Worm (Caenorhabditis elegans) whole organism, L4 larva: ENCODE data around the gene cutl-5.
A peak's percentile ranks its signal among the peaks of the same experiment; 100 is the strongest.

ENCODE experiments used
- F37D6.2 ChIP-seq: sonication (generic microtip); optimal IDR thresholded peaks from 2 replicates; lab custom pipeline; 2016; ENCODE audit warnings: mild to moderate bottlenecking, missing genetic modification characterization, missing compliant biosample characterization
- R02D3.7 ChIP-seq: fragments of 150-350 bp; sonication (generic microtip); optimal IDR thresholded peaks from 3 replicates; lab custom pipeline; 2014; ENCODE audit warnings: missing biosample characterization, missing genetic modification characterization
- T20F7.1 ChIP-seq: fragments of 200-800 bp; sonication (Bioruptor generic); optimal IDR thresholded peaks from 2 replicates; lab custom pipeline; 2018; ENCODE audit warnings: mild to moderate bottlenecking, missing genetic modification characterization, missing compliant biosample characterization
- Y48G9A.11 ChIP-seq: fragments of 200-800 bp; sonication (Bioruptor generic); IDR thresholded peaks from 2 replicates; pipeline ENCODE4 v1.3.6; 2022; ENCODE audit warnings: missing genetic modification reagents, missing genetic modification characterization, missing compliant biosample characterization
- Y5F2A.4 ChIP-seq: fragments of 200-800 bp; sonication (Bioruptor generic); optimal IDR thresholded peaks from 2 replicates; lab custom pipeline; 2018; ENCODE audit warnings: mild to moderate bottlenecking, missing genetic modification characterization, missing compliant biosample characterization
- ZK546.5 ChIP-seq, 2 experiments: sonication (generic microtip); optimal IDR thresholded peaks; 2 replicates each; lab custom pipeline; 2017; ENCODE audit warnings: missing biosample characterization in 2 of 2, missing genetic modification characterization in 2 of 2
- aha-1 ChIP-seq: fragments of 150-350 bp; peaks from one replicate; lab custom pipeline; 2014; ENCODE audit warnings: missing biosample characterization, missing genetic modification characterization
- ama-1 ChIP-seq: fragments of 150-350 bp; optimal IDR thresholded peaks from 2 replicates; lab custom pipeline; 2014; ENCODE audit warnings: inconsistent platforms, mixed read lengths
- arid-1 ChIP-seq: fragments of 200-800 bp; sonication (Bioruptor generic); conservative IDR thresholded peaks from 2 replicates; pipeline ENCODE4 v1.3.6; 2022; ENCODE audit warnings: missing genetic modification reagents, missing genetic modification characterization, missing compliant biosample characterization
- ceh-20 ChIP-seq: fragments of 200-800 bp; sonication (Bioruptor generic); IDR thresholded peaks from 2 replicates; pipeline ENCODE4 v1.3.6; 2022; ENCODE audit warnings: missing genetic modification reagents, missing genetic modification characterization, missing compliant biosample characterization
- ceh-28 ChIP-seq: fragments of 150-350 bp; optimal IDR thresholded peaks from 2 replicates; lab custom pipeline; 2014; ENCODE audit warnings: missing biosample characterization, missing genetic modification reagents, missing genetic modification characterization
- ceh-32 ChIP-seq: sonication (generic microtip); optimal IDR thresholded peaks from 2 replicates; lab custom pipeline; 2016; ENCODE audit warnings: mild to moderate bottlenecking, missing genetic modification characterization, missing compliant biosample characterization; ENCODE audit not compliant: poor library complexity
- ceh-62 ChIP-seq: sonication (generic microtip); optimal IDR thresholded peaks from 2 replicates; lab custom pipeline; 2017; ENCODE audit warnings: missing biosample characterization, missing genetic modification characterization
- daf-12 ChIP-seq: fragments of 150-350 bp; optimal IDR thresholded peaks from 2 replicates; lab custom pipeline; 2014; ENCODE audit warnings: missing biosample characterization, missing genetic modification reagents, missing genetic modification characterization
- daf-16 ChIP-seq, 3 experiments: sonication (generic microtip); optimal IDR thresholded peaks; 2 replicates each; lab custom pipeline; 2016 to 2017; ENCODE audit warnings: missing genetic modification characterization in 3 of 3, missing genetic modification reagents in 3 of 3, mild to moderate bottlenecking in 2 of 3, missing compliant biosample characterization in 2 of 3, missing biosample characterization in 1 of 3, moderate library complexity in 1 of 3
- daf-19 ChIP-seq: fragments of 200-800 bp; sonication (Bioruptor generic); conservative IDR thresholded peaks from 2 replicates; pipeline ENCODE4 v1.3.6; 2022; ENCODE audit warnings: missing genetic modification characterization, missing compliant biosample characterization
- dmd-9 ChIP-seq: fragments of 200-800 bp; sonication (Bioruptor generic); IDR thresholded peaks from 2 replicates; pipeline ENCODE4 v1.3.6; 2022; ENCODE audit warnings: missing genetic modification reagents, missing genetic modification characterization, missing compliant biosample characterization
- dpl-1 ChIP-seq: fragments of 150-350 bp; optimal IDR thresholded peaks from 2 replicates; lab custom pipeline; 2014; ENCODE audit warnings: missing biosample characterization, missing genetic modification reagents, missing genetic modification characterization
- duxl-1 ChIP-seq: sonication (generic microtip); optimal IDR thresholded peaks from 2 replicates; lab custom pipeline; 2016; ENCODE audit warnings: mild to moderate bottlenecking, missing genetic modification characterization, moderate library complexity, missing compliant biosample characterization; ENCODE audit not compliant: poor library complexity
- fkh-10 ChIP-seq: fragments of 150-350 bp; optimal IDR thresholded peaks from 2 replicates; lab custom pipeline; 2014; ENCODE audit warnings: missing biosample characterization, missing genetic modification reagents, missing genetic modification characterization
- fos-1 ChIP-seq: fragments of 150-350 bp; optimal IDR thresholded peaks from 2 replicates; lab custom pipeline; 2014; ENCODE audit warnings: missing biosample characterization, missing genetic modification characterization
- hmg-1.1 ChIP-seq: fragments of 200-800 bp; sonication (Bioruptor generic); IDR thresholded peaks from 2 replicates; pipeline ENCODE4 v1.3.6; 2022; ENCODE audit warnings: missing genetic modification reagents, missing genetic modification characterization, missing compliant biosample characterization
- lin-1 ChIP-seq: fragments of 200-800 bp; sonication (Bioruptor generic); IDR thresholded peaks from 2 replicates; pipeline ENCODE4 v1.3.6; 2022; ENCODE audit warnings: missing genetic modification reagents, missing genetic modification characterization, missing compliant biosample characterization
- lin-13 ChIP-seq: fragments of 150-350 bp; optimal IDR thresholded peaks from 2 replicates; lab custom pipeline; 2014; ENCODE audit warnings: missing biosample characterization, missing genetic modification reagents, missing genetic modification characterization
- lin-29 ChIP-seq: fragments of 200-800 bp; sonication (Bioruptor generic); IDR thresholded peaks from 2 replicates; pipeline ENCODE4 v1.3.6; 2022; ENCODE audit warnings: missing genetic modification reagents, missing genetic modification characterization, missing compliant biosample characterization
- lir-3 ChIP-seq: sonication (generic microtip); optimal IDR thresholded peaks from 2 replicates; lab custom pipeline; 2016; ENCODE audit warnings: mild to moderate bottlenecking, missing genetic modification characterization, missing compliant biosample characterization
- madf-9 ChIP-seq: fragments of 200-800 bp; sonication (Bioruptor generic); conservative IDR thresholded peaks from 2 replicates; pipeline ENCODE4 v1.3.6; 2022; ENCODE audit warnings: missing genetic modification reagents, missing genetic modification characterization, missing compliant biosample characterization
- mep-1 ChIP-seq: fragments of 150-350 bp; sonication (generic microtip); optimal IDR thresholded peaks from 3 replicates; lab custom pipeline; 2014; ENCODE audit warnings: missing biosample characterization, missing genetic modification characterization
- mxl-3 ChIP-seq: fragments of 200-800 bp; sonication (Bioruptor generic); optimal IDR thresholded peaks from 2 replicates; lab custom pipeline; 2018; ENCODE audit warnings: mild to moderate bottlenecking, missing genetic modification characterization, missing compliant biosample characterization
- nhr-10 ChIP-seq: fragments of 150-350 bp; optimal IDR thresholded peaks from 2 replicates; lab custom pipeline; 2014; ENCODE audit warnings: missing biosample characterization, missing genetic modification characterization
- nhr-11 ChIP-seq: fragments of 150-350 bp; optimal IDR thresholded peaks from 2 replicates; lab custom pipeline; 2014; ENCODE audit warnings: missing biosample characterization, missing genetic modification characterization
- nhr-25 ChIP-seq: sonication (generic microtip); optimal IDR thresholded peaks from 2 replicates; lab custom pipeline; 2017; ENCODE audit warnings: missing genetic modification characterization, mild to moderate bottlenecking, missing compliant biosample characterization, antibody characterized with exemption, moderate library complexity, borderline replicate concordance; ENCODE audit not compliant: insufficient read depth
- nhr-28 ChIP-seq: fragments of 150-350 bp; optimal IDR thresholded peaks from 2 replicates; lab custom pipeline; 2014; ENCODE audit warnings: missing biosample characterization, missing genetic modification characterization
- nhr-41 ChIP-seq: fragments of 200-800 bp; sonication (Bioruptor generic); IDR thresholded peaks from 2 replicates; pipeline ENCODE4 v1.3.6; 2022; ENCODE audit warnings: missing genetic modification reagents, missing genetic modification characterization, missing compliant biosample characterization
- nhr-76 ChIP-seq: fragments of 150-350 bp; optimal IDR thresholded peaks from 2 replicates; lab custom pipeline; 2014; ENCODE audit warnings: missing biosample characterization, missing genetic modification characterization
- nhr-77 ChIP-seq: fragments of 150-350 bp; optimal IDR thresholded peaks from 2 replicates; lab custom pipeline; 2014; ENCODE audit warnings: missing biosample characterization, missing genetic modification characterization
- php-3 ChIP-seq: fragments of 200-800 bp; sonication (Bioruptor generic); IDR thresholded peaks from 2 replicates; pipeline ENCODE4 v1.3.6; 2022; ENCODE audit warnings: missing genetic modification reagents, missing genetic modification characterization, missing compliant biosample characterization
- set-16 ChIP-seq: fragments of 200-800 bp; sonication (Bioruptor generic); IDR thresholded peaks from 2 replicates; pipeline ENCODE4 v1.3.6; 2022; ENCODE audit warnings: missing genetic modification reagents, missing genetic modification characterization, missing compliant biosample characterization
- skn-1 ChIP-seq: fragments of 150-350 bp; optimal IDR thresholded peaks from 2 replicates; lab custom pipeline; 2014; ENCODE audit warnings: missing biosample characterization, missing genetic modification characterization
- snpc-1.2 ChIP-seq: fragments of 200-800 bp; sonication (Bioruptor generic); IDR thresholded peaks from 2 replicates; pipeline ENCODE4 v1.3.6; 2022; ENCODE audit warnings: missing genetic modification reagents, missing genetic modification characterization, missing compliant biosample characterization
- spr-1 ChIP-seq: sonication (generic microtip); optimal IDR thresholded peaks from 2 replicates; lab custom pipeline; 2016; ENCODE audit warnings: mild to moderate bottlenecking, missing genetic modification characterization, missing compliant biosample characterization
- spr-3 ChIP-seq: fragments of 200-800 bp; sonication (Bioruptor generic); optimal IDR thresholded peaks from 2 replicates; lab custom pipeline; 2018; ENCODE audit warnings: mild to moderate bottlenecking, missing genetic modification characterization, missing compliant biosample characterization
- unc-39 ChIP-seq: sonication (generic microtip); optimal IDR thresholded peaks from 2 replicates; lab custom pipeline; 2017; ENCODE audit warnings: missing biosample characterization, missing genetic modification characterization
- unc-62 ChIP-seq, 3 experiments: fragments of 150-350 bp in 1 of 3; sonication (generic microtip); optimal IDR thresholded peaks in 2 of 3; peaks in 1 of 3; 1 replicate in 1 of 3; 2 replicates in 2 of 3; lab custom pipeline; 2014 to 2017; ENCODE audit warnings: missing biosample characterization in 3 of 3, missing genetic modification characterization in 3 of 3, missing genetic modification reagents in 3 of 3, missing genotype in 1 of 3
- vab-7 ChIP-seq: fragments of 200-800 bp; sonication (Bioruptor generic); IDR thresholded peaks from 2 replicates; pipeline ENCODE4 v1.3.6; 2022; ENCODE audit warnings: missing genetic modification reagents, missing genetic modification characterization, missing compliant biosample characterization
- zag-1 ChIP-seq: fragments of 150-350 bp; optimal IDR thresholded peaks from 2 replicates; lab custom pipeline; 2014; ENCODE audit warnings: missing biosample characterization, missing genetic modification characterization
- zfp-2 ChIP-seq: sonication (generic microtip); optimal IDR thresholded peaks from 2 replicates; lab custom pipeline; 2016; ENCODE audit warnings: mild to moderate bottlenecking, missing genetic modification characterization, missing compliant biosample characterization
- zfp-3 ChIP-seq: fragments of 200-800 bp; sonication (Bioruptor generic); conservative IDR thresholded peaks from 2 replicates; pipeline ENCODE4 v1.3.6; 2022; ENCODE audit warnings: missing genetic modification reagents, missing genetic modification characterization, missing compliant biosample characterization
- ztf-7 ChIP-seq: fragments of 150-350 bp; optimal IDR thresholded peaks from 2 replicates; lab custom pipeline; 2014; ENCODE audit warnings: missing biosample characterization, missing genetic modification characterization

Gene cutl-5

ce11 chrII:7104794-7105613 is 10.7 kb downstream of the cutl-5 start, which contains the start of the genes farl-11 and rpl-33 (continued):
- TF ChIP-seq fos-1 (no peak), fkh-10 (GFP tag; lab: Kevin White, UChicago) (peak; percentile 58), T20F7.1 (GFP tag; lab: Kevin White, UChicago) (peak; percentile 99), nhr-28 (peak; percentile 70), mxl-3 (no peak), ZK546.5 (tag; optimal IDR thresholded peaks at IDR 0.05; lab: Kevin White, UChicago) (peak; percentile 64 to 91), ama-1 (lab: Kevin White, UChicago) (peak; percentile 11), mep-1 (tag; lab: Kevin White, UChicago) (peak; percentile 82), lin-1 (no peak), R02D3.7 (tag; lab: Kevin White, UChicago) (no peak), nhr-25 (tag; lab: Kevin White, UChicago) (no peak), set-16 (no peak), ztf-7 (no peak), aha-1 (peak; percentile 97), daf-19 (GFP tag; lab: Robert Waterston, UW) (no peak), spr-3 (GFP tag; lab: Kevin White, UChicago) (no peak), arid-1 (peak; percentile 38; the same call in 1 of the 2 replicates), skn-1 (tag; lab: Kevin White, UChicago) (no peak), nhr-11 (tag; lab: Kevin White, UChicago) (peak; percentile 91), ceh-20 (GFP tag; lab: Robert Waterston, UW) (0 out of 2 replicates have a peak, but pooled peaks have one; percentile 41), daf-16 (GFP tag; optimal IDR thresholded peaks at IDR 0.05; lab: Kevin White, UChicago) (peak in 1 of 2 experiments; percentile 28), daf-16 (tag; optimal IDR thresholded peaks at IDR 0.05; lab: Kevin White, UChicago) (peak; percentile 76), duxl-1 (tag; lab: Kevin White, UChicago) (no peak), hmg-1.1 (GFP tag; lab: Robert Waterston, UW) (no peak), daf-12 (tag; lab: Kevin White, UChicago) (no peak), Y5F2A.4 (no peak), lin-29 (no peak), unc-39 (no peak), F37D6.2 (tag; lab: Kevin White, UChicago) (peak; percentile 40), nhr-10 (tag; lab: Kevin White, UChicago) (no peak), snpc-1.2 (no peak), nhr-41 (no peak), zfp-3 (GFP tag; lab: Robert Waterston, UW) (no peak), madf-9 (GFP tag; lab: Robert Waterston, UW) (no peak), lin-13 (GFP tag; lab: Kevin White, UChicago) (peak; percentile 78), dpl-1 (peak; percentile 72), zfp-2 (tag; lab: Kevin White, UChicago) (peak; percentile 70), unc-62 (GFP tag; optimal IDR thresholded peaks at IDR 0.05 in 1 of 2; lab: Kevin White, UChicago) (peak in 1 of 2 experiments; percentile 99), unc-62 (tag; optimal IDR thresholded peaks at IDR 0.05; lab: Kevin White, UChicago) (no peak), spr-1 (peak; percentile 16), zag-1 (tag; lab: Kevin White, UChicago) (no peak), ceh-28 (tag; lab: Kevin White, UChicago) (no peak), ceh-62 (no peak), Y48G9A.11 (GFP tag; lab: Robert Waterston, UW) (peak; percentile 99), php-3 (GFP tag; lab: Robert Waterston, UW) (no peak), lir-3 (tag; lab: Kevin White, UChicago) (no peak), nhr-77 (tag; lab: Kevin White, UChicago) (peak; percentile 92), nhr-76 (tag; lab: Kevin White, UChicago) (no peak), dmd-9 (GFP tag; lab: Robert Waterston, UW) (no peak), ceh-32 (tag; lab: Kevin White, UChicago) (no peak), vab-7 (no peak)
